Worm (Caenorhabditis elegans): ENCODE results near the gene mdt-15.

- TF ChIP-seq hlh-26 (GFP tag; conservative IDR thresholded peaks at IDR 0.05) (no peak), bed-2 (GFP tag; IDR thresholded peaks at IDR 0.05) (no peak), F55B11.4 (tag; optimal IDR thresholded peaks at IDR 0.05; ENCODE audit: borderline replicate concordance, insufficient read depth) (no peak), ztf-18 (tag; optimal IDR thresholded peaks at IDR 0.05) (no peak), ama-1 (optimal IDR thresholded peaks at IDR 0.05) (no peak), ama-1 (GFP tag; optimal IDR thresholded peaks at IDR 0.05) (no peak), sea-2 (GFP tag; IDR thresholded peaks at IDR 0.05) (no peak), ztf-3 (GFP tag; optimal IDR thresholded peaks at IDR 0.05) (no peak), repo-1 (tag; optimal IDR thresholded peaks at IDR 0.05) (no peak), unc-62 (GFP tag; optimal IDR thresholded peaks at IDR 0.05) (no peak), ztf-6 (GFP tag; IDR thresholded peaks at IDR 0.05) (no peak), rpc-1 (optimal IDR thresholded peaks at IDR 0.05) (no peak), rpc-1 (tag; optimal IDR thresholded peaks at IDR 0.05) (no peak), akir-1 (GFP tag; optimal IDR thresholded peaks at IDR 0.05) (no peak)
These were observed 18.8 kb downstream of the mdt-15 start, which contains the start of gene R12B2.7 for ce11 chrIII:5814799-5815198.

All from whole organism, young adult.